Worm (Caenorhabditis elegans) whole organism, L4 larva: ENCODE measurements around the gene K09H11.9.

Experiments
- D1046.2 ChIP-seq: fragments of 200-800 bp; sonication (Bioruptor generic); IDR thresholded peaks from 2 replicates; pipeline ENCODE4 v1.3.6; 2022; ENCODE audit warnings: missing genetic modification characterization, missing compliant biosample characterization
- F10B5.3 ChIP-seq: sonication (generic microtip); optimal IDR thresholded peaks from 2 replicates; lab custom pipeline; 2016; ENCODE audit warnings: mild to moderate bottlenecking, missing genetic modification characterization, missing compliant biosample characterization
- F44E2.7 ChIP-seq: fragments of 200-800 bp; sonication (Bioruptor generic); IDR thresholded peaks from 2 replicates; pipeline ENCODE4 v2.1.2; 2022; ENCODE audit warnings: missing genetic modification characterization, missing compliant biosample characterization
- F49E8.2 ChIP-seq: sonication (generic microtip); optimal IDR thresholded peaks from 2 replicates; lab custom pipeline; 2016; ENCODE audit warnings: missing compliant biosample characterization, mild to moderate bottlenecking, missing genetic modification characterization, borderline replicate concordance
- R02D3.7 ChIP-seq: fragments of 150-350 bp; sonication (generic microtip); optimal IDR thresholded peaks from 3 replicates; lab custom pipeline; 2014; ENCODE audit warnings: missing biosample characterization, missing genetic modification characterization
- T26A8.4 ChIP-seq: fragments of 200-800 bp; sonication (Bioruptor generic); IDR thresholded peaks from 2 replicates; pipeline ENCODE4 v1.3.6; 2022; ENCODE audit warnings: missing genetic modification characterization, missing compliant biosample characterization
- Y105C5A.15 ChIP-seq: fragments of 200-800 bp; sonication (Bioruptor generic); IDR thresholded peaks from 2 replicates; pipeline ENCODE4 v1.3.6; 2022; ENCODE audit warnings: missing genetic modification characterization, missing compliant biosample characterization
- Y5F2A.4 ChIP-seq: fragments of 200-800 bp; sonication (Bioruptor generic); optimal IDR thresholded peaks from 2 replicates; lab custom pipeline; 2018; ENCODE audit warnings: mild to moderate bottlenecking, missing genetic modification characterization, missing compliant biosample characterization
- ZK337.2 ChIP-seq: fragments of 200-800 bp; sonication (Bioruptor generic); IDR thresholded peaks from 2 replicates; pipeline ENCODE4 v1.3.6; 2022; ENCODE audit warnings: missing genetic modification reagents, missing genetic modification characterization, missing compliant biosample characterization
- ama-1 ChIP-seq: fragments of 150-350 bp; optimal IDR thresholded peaks from 2 replicates; lab custom pipeline; 2014; ENCODE audit warnings: inconsistent platforms, mixed read lengths
- ceh-28 ChIP-seq: fragments of 150-350 bp; optimal IDR thresholded peaks from 2 replicates; lab custom pipeline; 2014; ENCODE audit warnings: missing biosample characterization, missing genetic modification reagents, missing genetic modification characterization
- ceh-32 ChIP-seq: sonication (generic microtip); optimal IDR thresholded peaks from 2 replicates; lab custom pipeline; 2016; ENCODE audit warnings: mild to moderate bottlenecking, missing genetic modification characterization, missing compliant biosample characterization; ENCODE audit not compliant: poor library complexity
- ceh-62 ChIP-seq: sonication (generic microtip); optimal IDR thresholded peaks from 2 replicates; lab custom pipeline; 2017; ENCODE audit warnings: missing biosample characterization, missing genetic modification characterization
- ceh-82 ChIP-seq: sonication (generic microtip); optimal IDR thresholded peaks from 2 replicates; lab custom pipeline; 2017; ENCODE audit warnings: missing biosample characterization, missing genetic modification characterization
- cey-2 ChIP-seq: sonication (generic microtip); optimal IDR thresholded peaks from 3 replicates; lab custom pipeline; 2017; ENCODE audit warnings: missing genetic modification characterization, mild to moderate bottlenecking, missing compliant biosample characterization, antibody characterized with exemption, borderline replicate concordance; ENCODE audit not compliant: insufficient read depth
- daf-12 ChIP-seq: fragments of 150-350 bp; optimal IDR thresholded peaks from 2 replicates; lab custom pipeline; 2014; ENCODE audit warnings: missing biosample characterization, missing genetic modification reagents, missing genetic modification characterization
- daf-16 ChIP-seq, 3 experiments: sonication (generic microtip); optimal IDR thresholded peaks; 2 replicates each; lab custom pipeline; 2016 to 2017; ENCODE audit warnings: missing genetic modification characterization in 3 of 3, missing genetic modification reagents in 3 of 3, mild to moderate bottlenecking in 2 of 3, missing compliant biosample characterization in 2 of 3, missing biosample characterization in 1 of 3, moderate library complexity in 1 of 3
- dmd-6 ChIP-seq: fragments of 200-800 bp; sonication (Bioruptor generic); IDR thresholded peaks from 2 replicates; pipeline ENCODE4 v1.3.6; 2022; ENCODE audit warnings: missing genetic modification reagents, missing genetic modification characterization, missing compliant biosample characterization
- dmd-8 ChIP-seq: fragments of 200-800 bp; sonication (Bioruptor generic); IDR thresholded peaks from 2 replicates; pipeline ENCODE4 v1.3.6; 2022; ENCODE audit warnings: missing genetic modification characterization, missing compliant biosample characterization
- dmd-9 ChIP-seq: fragments of 200-800 bp; sonication (Bioruptor generic); IDR thresholded peaks from 2 replicates; pipeline ENCODE4 v1.3.6; 2022; ENCODE audit warnings: missing genetic modification reagents, missing genetic modification characterization, missing compliant biosample characterization
- dpl-1 ChIP-seq: fragments of 150-350 bp; optimal IDR thresholded peaks from 2 replicates; lab custom pipeline; 2014; ENCODE audit warnings: missing biosample characterization, missing genetic modification reagents, missing genetic modification characterization
- egl-27 ChIP-seq: sonication (generic microtip); optimal IDR thresholded peaks from 3 replicates; lab custom pipeline; 2017; ENCODE audit warnings: missing biosample characterization, missing genetic modification reagents, missing genetic modification characterization
- egl-43 ChIP-seq: fragments of 200-800 bp; sonication (Bioruptor generic); IDR thresholded peaks from 2 replicates; pipeline ENCODE4 v1.3.6; 2022; ENCODE audit warnings: missing genetic modification reagents, missing genetic modification characterization, missing compliant biosample characterization
- fkh-10 ChIP-seq: fragments of 150-350 bp; optimal IDR thresholded peaks from 2 replicates; lab custom pipeline; 2014; ENCODE audit warnings: missing biosample characterization, missing genetic modification reagents, missing genetic modification characterization
- lin-13 ChIP-seq: fragments of 150-350 bp; optimal IDR thresholded peaks from 2 replicates; lab custom pipeline; 2014; ENCODE audit warnings: missing biosample characterization, missing genetic modification reagents, missing genetic modification characterization
- lin-29 ChIP-seq: fragments of 200-800 bp; sonication (Bioruptor generic); IDR thresholded peaks from 2 replicates; pipeline ENCODE4 v1.3.6; 2022; ENCODE audit warnings: missing genetic modification reagents, missing genetic modification characterization, missing compliant biosample characterization
- lir-3 ChIP-seq: sonication (generic microtip); optimal IDR thresholded peaks from 2 replicates; lab custom pipeline; 2016; ENCODE audit warnings: mild to moderate bottlenecking, missing genetic modification characterization, missing compliant biosample characterization
- lsy-2 ChIP-seq, 2 experiments: fragments of 150-350 bp in 1 of 2; sonication (generic microtip) in 1 of 2; optimal IDR thresholded peaks; 2 replicates each; lab custom pipeline; 2014 to 2017; ENCODE audit warnings: missing biosample characterization in 2 of 2, missing genetic modification characterization in 2 of 2
- madf-5 ChIP-seq, 2 experiments: fragments of 200-800 bp; sonication (Bioruptor generic); IDR thresholded peaks; 2 replicates each; pipeline ENCODE4 v1.3.6; 2022; ENCODE audit warnings: missing compliant biosample characterization in 2 of 2, missing genetic modification characterization in 2 of 2
- mdl-1 ChIP-seq, 2 experiments: fragments of 150-350 bp in 1 of 2; sonication (generic microtip) in 1 of 2; optimal IDR thresholded peaks; 2 replicates each; lab custom pipeline; 2014 to 2017; ENCODE audit warnings: missing biosample characterization in 2 of 2, missing genetic modification characterization in 2 of 2
- mdt-29 ChIP-seq: fragments of 200-800 bp; sonication (Bioruptor generic); IDR thresholded peaks from 2 replicates; pipeline ENCODE4 v1.3.6; 2022; ENCODE audit warnings: missing genetic modification reagents, missing genetic modification characterization, missing compliant biosample characterization
- mxl-2 ChIP-seq: fragments of 200-800 bp; sonication (Bioruptor generic); conservative IDR thresholded peaks from 2 replicates; pipeline ENCODE4 v1.3.6; 2022; ENCODE audit warnings: missing genetic modification reagents, missing genetic modification characterization, missing compliant biosample characterization
- mxl-3 ChIP-seq: fragments of 200-800 bp; sonication (Bioruptor generic); optimal IDR thresholded peaks from 2 replicates; lab custom pipeline; 2018; ENCODE audit warnings: mild to moderate bottlenecking, missing genetic modification characterization, missing compliant biosample characterization
- nhr-10 ChIP-seq: fragments of 150-350 bp; optimal IDR thresholded peaks from 2 replicates; lab custom pipeline; 2014; ENCODE audit warnings: missing biosample characterization, missing genetic modification characterization
- nhr-28 ChIP-seq: fragments of 150-350 bp; optimal IDR thresholded peaks from 2 replicates; lab custom pipeline; 2014; ENCODE audit warnings: missing biosample characterization, missing genetic modification characterization
- nhr-41 ChIP-seq: fragments of 200-800 bp; sonication (Bioruptor generic); IDR thresholded peaks from 2 replicates; pipeline ENCODE4 v1.3.6; 2022; ENCODE audit warnings: missing genetic modification reagents, missing genetic modification characterization, missing compliant biosample characterization
- nhr-42 ChIP-seq: fragments of 200-800 bp; sonication (Bioruptor generic); IDR thresholded peaks from 2 replicates; pipeline ENCODE4 v1.3.6; 2022; ENCODE audit warnings: missing genetic modification characterization, missing compliant biosample characterization
- nhr-6 ChIP-seq: fragments of 150-350 bp; optimal IDR thresholded peaks from 2 replicates; lab custom pipeline; 2014; ENCODE audit warnings: missing biosample characterization, missing genetic modification characterization
- pha-4 ChIP-seq, 2 experiments: fragments of 150-350 bp in 1 of 2; fragments of 200-800 bp in 1 of 2; sonication (Bioruptor generic) in 1 of 2; IDR thresholded peaks in 1 of 2; optimal IDR thresholded peaks in 1 of 2; 2 replicates each; pipeline versions ENCODE4 v1.3.6 to Lab custom; 2014 to 2022; ENCODE audit warnings: missing genetic modification characterization in 2 of 2, missing genetic modification reagents in 2 of 2, missing biosample characterization in 1 of 2, missing compliant biosample characterization in 1 of 2
- php-3 ChIP-seq: fragments of 200-800 bp; sonication (Bioruptor generic); IDR thresholded peaks from 2 replicates; pipeline ENCODE4 v1.3.6; 2022; ENCODE audit warnings: missing genetic modification reagents, missing genetic modification characterization, missing compliant biosample characterization
- sdz-12 ChIP-seq: fragments of 200-800 bp; sonication (Bioruptor generic); optimal IDR thresholded peaks from 2 replicates; lab custom pipeline; 2018; ENCODE audit warnings: mild to moderate bottlenecking, missing genetic modification characterization, missing compliant biosample characterization
- set-16 ChIP-seq: fragments of 200-800 bp; sonication (Bioruptor generic); IDR thresholded peaks from 2 replicates; pipeline ENCODE4 v1.3.6; 2022; ENCODE audit warnings: missing genetic modification reagents, missing genetic modification characterization, missing compliant biosample characterization
- skn-1 ChIP-seq: fragments of 150-350 bp; optimal IDR thresholded peaks from 2 replicates; lab custom pipeline; 2014; ENCODE audit warnings: missing biosample characterization, missing genetic modification characterization
- snpc-1.2 ChIP-seq: fragments of 200-800 bp; sonication (Bioruptor generic); IDR thresholded peaks from 2 replicates; pipeline ENCODE4 v1.3.6; 2022; ENCODE audit warnings: missing genetic modification reagents, missing genetic modification characterization, missing compliant biosample characterization
- snpc-4 ChIP-seq: fragments of 150-350 bp; optimal IDR thresholded peaks from 2 replicates; lab custom pipeline; 2014; ENCODE audit warnings: missing biosample characterization, missing genetic modification characterization
- spr-1 ChIP-seq: sonication (generic microtip); optimal IDR thresholded peaks from 2 replicates; lab custom pipeline; 2016; ENCODE audit warnings: mild to moderate bottlenecking, missing genetic modification characterization, missing compliant biosample characterization
- spr-3 ChIP-seq: fragments of 200-800 bp; sonication (Bioruptor generic); optimal IDR thresholded peaks from 2 replicates; lab custom pipeline; 2018; ENCODE audit warnings: mild to moderate bottlenecking, missing genetic modification characterization, missing compliant biosample characterization
- tra-1 ChIP-seq: fragments of 200-800 bp; sonication (Bioruptor generic); IDR thresholded peaks from 2 replicates; pipeline ENCODE4 v1.3.6; 2022; ENCODE audit warnings: missing genetic modification reagents, missing genetic modification characterization, missing compliant biosample characterization
- zip-11 ChIP-seq: fragments of 200-800 bp; sonication (Bioruptor generic); IDR thresholded peaks from 2 replicates; pipeline ENCODE4 v1.3.6; 2022; ENCODE audit warnings: missing genetic modification characterization, missing compliant biosample characterization
- zip-2 ChIP-seq: fragments of 150-350 bp; optimal IDR thresholded peaks from 2 replicates; lab custom pipeline; 2014; ENCODE audit warnings: missing biosample characterization, missing genetic modification characterization

K09H11.9 gene

ce11 chrV:5667337-5667736 lies 49.1 kb downstream of the K09H11.9 start (continued):
- TF ChIP-seq lin-13 (GFP tag; lab: Kevin White, UChicago) (peak; percentile 29), ceh-82 (no peak), ceh-28 (tag; lab: Kevin White, UChicago) (no peak), spr-1 (tag; lab: Kevin White, UChicago) (peak; percentile 73), mdl-1 (tag; optimal IDR thresholded peaks at IDR 0.05; lab: Kevin White, UChicago) (no peak), cey-2 (tag; lab: Kevin White, UChicago) (no peak), mxl-2 (GFP tag; lab: Robert Waterston, UW) (0 out of 2 replicates have a peak, but pooled peaks have one; percentile 25), egl-27 (tag; lab: Kevin White, UChicago) (no peak), nhr-10 (no peak), zip-2 (no peak), daf-16 (GFP tag; optimal IDR thresholded peaks at IDR 0.05; lab: Kevin White, UChicago) (peak in 1 of 2 experiments; percentile 72), daf-16 (tag; optimal IDR thresholded peaks at IDR 0.05; lab: Kevin White, UChicago) (no peak), F10B5.3 (tag; lab: Kevin White, UChicago) (no peak), F44E2.7 (GFP tag; lab: Robert Waterston, UW) (peak; percentile 97), dpl-1 (GFP tag; lab: Kevin White, UChicago) (no peak), pha-4 (GFP tag; IDR thresholded peaks at IDR 0.05; lab: Robert Waterston, UW) (peak; percentile 91), pha-4 (tag; optimal IDR thresholded peaks at IDR 0.05; lab: Kevin White, UChicago) (no peak), T26A8.4 (GFP tag; lab: Robert Waterston, UW) (peak; percentile 90), Y105C5A.15 (GFP tag; lab: Robert Waterston, UW) (peak; percentile 99), R02D3.7 (tag; lab: Kevin White, UChicago) (no peak), nhr-6 (tag; lab: Kevin White, UChicago) (no peak), egl-43 (GFP tag; lab: Robert Waterston, UW) (peak; percentile 86), fkh-10 (GFP tag; lab: Kevin White, UChicago) (no peak), tra-1 (GFP tag; lab: Robert Waterston, UW) (peak; percentile 83), nhr-41 (peak; percentile 83; the same call in 1 of the 2 replicates), ama-1 (lab: Kevin White, UChicago) (no peak), snpc-1.2 (GFP tag; lab: Robert Waterston, UW) (peak; percentile 88), spr-3 (GFP tag; lab: Kevin White, UChicago) (peak; percentile 60), mdt-29 (GFP tag; lab: Robert Waterston, UW) (peak; percentile 72), set-16 (no peak), php-3 (GFP tag; lab: Robert Waterston, UW) (peak; percentile 86), skn-1 (tag; lab: Kevin White, UChicago) (no peak), ZK337.2 (0 out of 2 replicates have a peak, but pooled peaks have one; percentile 43), lsy-2 (tag; optimal IDR thresholded peaks at IDR 0.05; lab: Kevin White, UChicago) (no peak), lir-3 (peak; percentile 55), zip-11 (GFP tag; lab: Robert Waterston, UW) (peak; percentile 84; the same call in 1 of the 2 replicates), mxl-3 (GFP tag; lab: Kevin White, UChicago) (no peak), nhr-28 (tag; lab: Kevin White, UChicago) (no peak), F49E8.2 (tag; lab: Kevin White, UChicago) (peak; percentile 81), nhr-42 (GFP tag; lab: Robert Waterston, UW) (peak; percentile 70), ceh-62 (no peak), snpc-4 (tag; lab: Kevin White, UChicago) (no peak), D1046.2 (GFP tag; lab: Robert Waterston, UW) (peak; percentile 92), madf-5 (GFP tag; IDR thresholded peaks at IDR 0.05; lab: Robert Waterston, UW) (peak; percentile 68 to 100; a peak in 3 of 4 replicates), dmd-8 (GFP tag; lab: Robert Waterston, UW) (peak; percentile 84), Y5F2A.4 (peak; percentile 88), dmd-9 (GFP tag; lab: Robert Waterston, UW) (no peak), sdz-12 (GFP tag; lab: Kevin White, UChicago) (peak; percentile 63), ceh-32 (tag; lab: Kevin White, UChicago) (no peak), dmd-6 (GFP tag; lab: Robert Waterston, UW) (peak; percentile 29), lin-29 (GFP tag; lab: Robert Waterston, UW) (peak; percentile 76), daf-12 (tag; lab: Kevin White, UChicago) (no peak)
